Worm (Caenorhabditis elegans): Measurements from ENCODE around the gene F58H1.5.

The F58H1.5 gene

DNA sequence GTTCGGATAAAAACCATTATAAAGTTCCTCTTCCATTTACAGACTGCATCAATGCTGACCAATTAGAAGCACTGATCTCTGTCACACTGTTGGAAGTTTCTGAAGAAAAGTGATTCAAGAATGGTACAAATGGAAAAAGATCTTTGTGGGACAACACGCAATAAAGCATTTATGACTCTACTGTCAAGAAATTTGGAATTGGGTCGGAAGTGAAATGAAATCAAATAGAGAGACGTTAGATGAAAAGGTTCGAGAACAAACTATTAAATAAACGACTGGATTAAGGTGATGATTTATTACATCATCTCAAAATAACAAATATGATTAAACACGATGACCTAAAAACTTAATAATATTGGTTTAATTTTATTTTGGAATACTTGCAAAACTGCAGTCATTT, 48.3 kb downstream of the F58H1.5 start, which contains the start of gene F57F5.3:
F57F5.3 (minus strand) TSS at position 101 of the 400 bp plus-strand sequence.
- TF ChIP-seq hlh-8 (tag; optimal IDR thresholded peaks at IDR 0.05) (no peak), pha-2 (tag; optimal IDR thresholded peaks at IDR 0.05) (no peak), hlh-15 (tag; optimal IDR thresholded peaks at IDR 0.05) (no peak), ref-2 (tag; optimal IDR thresholded peaks at IDR 0.05) (no peak), ceh-9 (tag; optimal IDR thresholded peaks at IDR 0.05) (no peak)

DNA sequence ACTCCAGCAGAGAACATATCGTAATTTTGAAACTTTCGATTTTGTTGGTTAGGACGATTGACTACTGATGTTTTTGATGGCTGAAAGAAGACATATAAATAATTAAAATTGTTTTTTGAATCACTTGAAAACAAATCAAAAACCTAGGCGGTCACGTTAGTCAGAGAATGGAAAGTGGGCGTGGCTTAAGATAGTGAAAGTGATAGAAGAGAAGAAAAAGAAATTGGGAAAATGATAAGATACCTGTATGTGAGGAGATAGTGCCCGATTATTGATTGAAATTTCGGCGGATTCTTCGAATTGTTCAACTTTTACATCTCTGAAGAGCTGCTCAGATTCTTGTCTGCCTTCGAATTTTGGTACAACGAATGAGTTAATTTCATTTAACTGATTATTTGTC, 53.5 kb downstream of the F58H1.5 start:
- no peak for TF ChIP-seq ref-2 (tag; optimal IDR thresholded peaks at IDR 0.05)
- no peak for TF ChIP-seq nhr-232 (tag; optimal IDR thresholded peaks at IDR 0.05)
- no peak for TF ChIP-seq sox-4 (tag; optimal IDR thresholded peaks at IDR 0.05)
- TF ChIP-seq fkh-10 (GFP tag; optimal IDR thresholded peaks at IDR 0.05): no peak
- no peak for TF ChIP-seq ceh-45 (GFP tag; IDR thresholded peaks at IDR 0.05)
- no peak for TF ChIP-seq ceh-48 (tag; optimal IDR thresholded peaks at IDR 0.05)
- no peak for TF ChIP-seq ceh-14 (tag; optimal IDR thresholded peaks at IDR 0.05)
- TF ChIP-seq pha-4 (tag; optimal IDR thresholded peaks at IDR 0.05): no peak
- no peak for TF ChIP-seq dve-1 (tag; optimal IDR thresholded peaks at IDR 0.05)
- no peak for TF ChIP-seq hlh-8 (tag; optimal IDR thresholded peaks at IDR 0.05)
- TF ChIP-seq ahr-1 (tag; optimal IDR thresholded peaks at IDR 0.05): no peak
- no peak for TF ChIP-seq pag-3 (tag; optimal IDR thresholded peaks at IDR 0.05; ENCODE audit: borderline replicate concordance)
- no peak for TF ChIP-seq ceh-30 (tag; optimal IDR thresholded peaks at IDR 0.05)

Measured in whole organism, late embryonic.